Fruit fly (Drosophila melanogaster): ENCODE measurements around the gene CG13738.

The CG13738 gene

dm6 chr3L:13923332-13924272, 49.7 kb downstream of the CG13738 start (continued):
- TF ChIP-seq trh (GFP tag; optimal IDR thresholded peaks at IDR 0.05) = no peak
- no peak for TF ChIP-seq pb (GFP tag; optimal IDR thresholded peaks at IDR 0.05)
- TF ChIP-seq YL-1 (GFP tag; optimal IDR thresholded peaks at IDR 0.05) = no peak
- peak; percentile 38; the same call in 1 of the 2 replicates for TF ChIP-seq CG10366 (GFP tag; IDR thresholded peaks at IDR 0.05)
- TF ChIP-seq Taf1 (GFP tag; IDR thresholded peaks at IDR 0.05) = peak; percentile 74
- peak; percentile 50 for TF ChIP-seq CG15269 (tag; optimal IDR thresholded peaks at IDR 0.05)
- peak; percentile 70 for TF ChIP-seq Meics (GFP tag; optimal IDR thresholded peaks at IDR 0.05)
- TF ChIP-seq CG18011 (GFP tag; optimal IDR thresholded peaks at IDR 0.05) = no peak
- TF ChIP-seq Atf-2 (GFP tag; optimal IDR thresholded peaks at IDR 0.05) = no peak
- peak; percentile 21 for TF ChIP-seq zf30C (GFP tag; optimal IDR thresholded peaks at IDR 0.05)
- no peak for TF ChIP-seq gcm (GFP tag; optimal IDR thresholded peaks at IDR 0.05)
- TF ChIP-seq CG30403 (GFP tag; optimal IDR thresholded peaks at IDR 0.05) = peak; percentile 72
- TF ChIP-seq nom (GFP tag; optimal IDR thresholded peaks at IDR 0.05) = peak; percentile 10
- TF ChIP-seq D (optimal IDR thresholded peaks at IDR 0.05) = no peak
- no peak for TF ChIP-seq D (GFP tag; optimal IDR thresholded peaks at IDR 0.05)
- no peak for TF ChIP-seq Antp (GFP tag; optimal IDR thresholded peaks at IDR 0.05)
- TF ChIP-seq dm (GFP tag; optimal IDR thresholded peaks at IDR 0.05) = no peak
- peak; percentile 85 for TF ChIP-seq lab (GFP tag; optimal IDR thresholded peaks at IDR 0.05)
- TF ChIP-seq hkb (optimal IDR thresholded peaks at IDR 0.05) = no peak
- TF ChIP-seq hkb (GFP tag; IDR thresholded peaks at IDR 0.05) = peak; percentile 54; the same call in 1 of the 2 replicates
- no peak for TF ChIP-seq fu2 (GFP tag; optimal IDR thresholded peaks at IDR 0.05)
- TF ChIP-seq CG1602 (GFP tag; optimal IDR thresholded peaks at IDR 0.05) = peak; percentile 21
- no peak for TF ChIP-seq CG3065 (GFP tag; optimal IDR thresholded peaks at IDR 0.05)
- TF ChIP-seq phol (tag; optimal IDR thresholded peaks at IDR 0.05) = peak; percentile 39
- TF ChIP-seq peb (GFP tag; IDR thresholded peaks at IDR 0.05) = peak; percentile 65
- no peak for TF ChIP-seq MESR4 (GFP tag; optimal IDR thresholded peaks at IDR 0.05)
- TF ChIP-seq CG18476 (GFP tag; optimal IDR thresholded peaks at IDR 0.05) = peak; percentile 61
- TF ChIP-seq CG16815 (GFP tag; optimal IDR thresholded peaks at IDR 0.05) = no peak
- no peak for TF ChIP-seq vnd (GFP tag; IDR thresholded peaks at IDR 0.05; ENCODE audit: partially characterized antibody)
- no peak; the same call in 1 of the 2 replicates for TF ChIP-seq CG4360 (GFP tag; IDR thresholded peaks at IDR 0.05)
- TF ChIP-seq Opbp (GFP tag; IDR thresholded peaks at IDR 0.05; ENCODE audit: partially characterized antibody) = no peak
- TF ChIP-seq CG11398 (GFP tag; optimal IDR thresholded peaks at IDR 0.05) = no peak
- no peak for TF ChIP-seq Sry-δ (GFP tag; optimal IDR thresholded peaks at IDR 0.05)
- no peak for TF ChIP-seq Lim3 (GFP tag; IDR thresholded peaks at IDR 0.05)
- TF ChIP-seq GATAe (GFP tag; conservative IDR thresholded peaks at IDR 0.05) = peak; percentile 62; the same call in 1 of the 2 replicates
- no peak for TF ChIP-seq CG2875 (GFP tag; optimal IDR thresholded peaks at IDR 0.05)
- TF ChIP-seq Awh (GFP tag; IDR thresholded peaks at IDR 0.05) = peak; percentile 64; the same call in 1 of the 2 replicates
- TF ChIP-seq Aef1 (GFP tag; IDR thresholded peaks at IDR 0.05) = peak; percentile 71
- TF ChIP-seq sens-2 (GFP tag; IDR thresholded peaks at IDR 0.05) = no peak
- TF ChIP-seq Dll (GFP tag; IDR thresholded peaks at IDR 0.05; ENCODE audit: partially characterized antibody) = no peak
- peak; percentile 48; the same call in 2 of the 3 replicates for TF ChIP-seq CG7357 (GFP tag; IDR thresholded peaks at IDR 0.05)
- TF ChIP-seq Hsf (GFP tag; optimal IDR thresholded peaks at IDR 0.05) = peak; percentile 49
- TF ChIP-seq cas (GFP tag; IDR thresholded peaks at IDR 0.05) = peak; percentile 70
- TF ChIP-seq Hr39 (optimal IDR thresholded peaks at IDR 0.05) = no peak
- TF ChIP-seq CG7372 (GFP tag; IDR thresholded peaks at IDR 0.05) = peak; percentile 46; the same call in 1 of the 2 replicates
- TF ChIP-seq pfk (GFP tag; optimal IDR thresholded peaks at IDR 0.05) = no peak
- no peak for TF ChIP-seq CG7271 (tag; optimal IDR thresholded peaks at IDR 0.05)
- no peak for TF ChIP-seq Atf3 (GFP tag; optimal IDR thresholded peaks at IDR 0.05)
- peak; percentile 8 for TF ChIP-seq slou (GFP tag; optimal IDR thresholded peaks at IDR 0.05)
- no peak for TF ChIP-seq NK7.1 (GFP tag; optimal IDR thresholded peaks at IDR 0.05)

All from whole organism, embryonic.